Worm (Caenorhabditis elegans) whole organism, L2 larva: ENCODE measurements around the gene tsp-16.

Experiments
- F13H6.1 ChIP-seq: sonication (generic microtip); optimal IDR thresholded peaks from 2 replicates; lab custom pipeline; 2016; ENCODE audit warnings: missing genetic modification characterization, missing compliant biosample characterization
- R02D3.7 ChIP-seq: fragments of 150-350 bp; optimal IDR thresholded peaks from 2 replicates; lab custom pipeline; 2014; ENCODE audit warnings: missing biosample characterization, missing genetic modification characterization
- ZK546.5 ChIP-seq: sonication (generic microtip); optimal IDR thresholded peaks from 2 replicates; lab custom pipeline; 2017; ENCODE audit warnings: missing biosample characterization, missing genetic modification characterization
- alr-1 ChIP-seq: fragments of 150-350 bp; optimal IDR thresholded peaks from 2 replicates; lab custom pipeline; 2014; ENCODE audit warnings: missing biosample characterization, missing genetic modification characterization
- aly-2 ChIP-seq: fragments of 150-350 bp; optimal IDR thresholded peaks from 2 replicates; lab custom pipeline; 2014; ENCODE audit warnings: missing biosample characterization, missing genetic modification characterization
- ama-1 ChIP-seq: fragments of 150-350 bp; optimal IDR thresholded peaks from 2 replicates; lab custom pipeline; 2018; ENCODE audit warnings: inconsistent platforms
- blmp-1 ChIP-seq: sonication (generic microtip); optimal IDR thresholded peaks from 2 replicates; lab custom pipeline; 2017; ENCODE audit warnings: missing genetic modification characterization, mild to moderate bottlenecking, missing compliant biosample characterization, antibody characterized with exemption, moderate library complexity; ENCODE audit not compliant: insufficient read depth
- ceh-16 ChIP-seq: fragments of 150-350 bp; optimal IDR thresholded peaks from 2 replicates; lab custom pipeline; 2014; ENCODE audit warnings: missing biosample characterization, missing genetic modification characterization
- crh-2 ChIP-seq: sonication (generic microtip); optimal IDR thresholded peaks from 2 replicates; lab custom pipeline; 2017; ENCODE audit warnings: missing biosample characterization, missing genetic modification characterization
- dmd-4 ChIP-seq: sonication (generic microtip); optimal IDR thresholded peaks from 2 replicates; lab custom pipeline; 2017; ENCODE audit warnings: missing biosample characterization, missing genetic modification characterization
- egl-27 ChIP-seq: sonication (generic microtip); optimal IDR thresholded peaks from 3 replicates; lab custom pipeline; 2017; ENCODE audit warnings: missing biosample characterization, missing genetic modification reagents, missing genetic modification characterization
- elt-1 ChIP-seq: fragments of 150-350 bp; optimal IDR thresholded peaks from 2 replicates; lab custom pipeline; 2014; ENCODE audit warnings: missing biosample characterization, missing genetic modification characterization
- elt-3 ChIP-seq: sonication (generic microtip); optimal IDR thresholded peaks from 2 replicates; lab custom pipeline; 2017; ENCODE audit warnings: missing biosample characterization, missing genetic modification characterization
- fos-1 ChIP-seq: fragments of 150-350 bp; optimal IDR thresholded peaks from 2 replicates; lab custom pipeline; 2014; ENCODE audit warnings: missing biosample characterization, missing genetic modification characterization
- gmeb-1 ChIP-seq: fragments of 150-350 bp; optimal IDR thresholded peaks from 2 replicates; lab custom pipeline; 2014; ENCODE audit warnings: missing biosample characterization, missing genetic modification characterization
- lin-11 ChIP-seq: fragments of 150-350 bp; sonication (generic microtip); optimal IDR thresholded peaks from 2 replicates; lab custom pipeline; 2014; ENCODE audit warnings: missing biosample characterization, missing genetic modification characterization, inconsistent platforms, mixed read lengths
- lin-13 ChIP-seq: fragments of 150-350 bp; optimal IDR thresholded peaks from 2 replicates; lab custom pipeline; 2014; ENCODE audit warnings: missing biosample characterization, missing genetic modification reagents, missing genetic modification characterization
- lin-39 ChIP-seq: fragments of 150-350 bp; optimal IDR thresholded peaks from 2 replicates; lab custom pipeline; 2014; ENCODE audit warnings: missing biosample characterization, missing genetic modification reagents, missing genetic modification characterization
- mab-5 ChIP-seq: fragments of 150-350 bp; optimal IDR thresholded peaks from 2 replicates; lab custom pipeline; 2014; ENCODE audit warnings: missing biosample characterization, missing genetic modification characterization
- mbf-1 ChIP-seq: sonication (generic microtip); optimal IDR thresholded peaks from 2 replicates; lab custom pipeline; 2017; ENCODE audit warnings: missing biosample characterization, missing genetic modification characterization
- mdl-1 ChIP-seq, 2 experiments: fragments of 150-350 bp in 1 of 2; sonication (generic microtip) in 1 of 2; optimal IDR thresholded peaks; 2 replicates each; lab custom pipeline; 2017; ENCODE audit warnings: missing biosample characterization in 2 of 2, missing genetic modification characterization in 2 of 2
- nhr-10 ChIP-seq: sonication (generic microtip); optimal IDR thresholded peaks from 2 replicates; lab custom pipeline; 2017; ENCODE audit warnings: missing biosample characterization, missing genetic modification characterization
- nhr-11 ChIP-seq: fragments of 150-350 bp; optimal IDR thresholded peaks from 2 replicates; lab custom pipeline; 2014; ENCODE audit warnings: missing biosample characterization, missing genetic modification characterization
- nhr-12 ChIP-seq: fragments of 150-350 bp; optimal IDR thresholded peaks from 2 replicates; lab custom pipeline; 2014; ENCODE audit warnings: missing biosample characterization, missing genetic modification characterization
- nhr-129 ChIP-seq: fragments of 150-350 bp; optimal IDR thresholded peaks from 2 replicates; lab custom pipeline; 2014; ENCODE audit warnings: missing biosample characterization, missing genetic modification characterization
- nhr-21 ChIP-seq: fragments of 150-350 bp; optimal IDR thresholded peaks from 2 replicates; lab custom pipeline; 2014; ENCODE audit warnings: missing biosample characterization, missing genetic modification characterization
- nhr-23 ChIP-seq: fragments of 150-350 bp; optimal IDR thresholded peaks from 2 replicates; lab custom pipeline; 2014; ENCODE audit warnings: missing biosample characterization, missing genetic modification reagents, missing genetic modification characterization
- nhr-237 ChIP-seq: fragments of 150-350 bp; optimal IDR thresholded peaks from 2 replicates; lab custom pipeline; 2014; ENCODE audit warnings: missing biosample characterization, missing genetic modification characterization
- nhr-6 ChIP-seq: fragments of 150-350 bp; optimal IDR thresholded peaks from 2 replicates; lab custom pipeline; 2014; ENCODE audit warnings: missing biosample characterization, missing genetic modification characterization
- nhr-77 ChIP-seq: fragments of 150-350 bp; optimal IDR thresholded peaks from 2 replicates; lab custom pipeline; 2014; ENCODE audit warnings: missing biosample characterization, missing genetic modification characterization
- peb-1 ChIP-seq: fragments of 150-350 bp; optimal IDR thresholded peaks from 2 replicates; lab custom pipeline; 2014; ENCODE audit warnings: missing biosample characterization, missing genetic modification characterization
- skn-1 ChIP-seq: sonication (generic microtip); optimal IDR thresholded peaks from 2 replicates; lab custom pipeline; 2017; ENCODE audit warnings: missing biosample characterization, missing genetic modification characterization
- sma-3 ChIP-seq: sonication (generic microtip); optimal IDR thresholded peaks from 2 replicates; lab custom pipeline; 2016; ENCODE audit warnings: missing genetic modification reagents, missing genetic modification characterization, missing compliant biosample characterization
- sma-9 ChIP-seq, 2 experiments: fragments of 150-350 bp in 1 of 2; sonication (generic microtip) in 1 of 2; optimal IDR thresholded peaks; 2 replicates each; lab custom pipeline; 2014 to 2016; ENCODE audit warnings: missing genetic modification characterization in 2 of 2, mild to moderate bottlenecking in 1 of 2, missing biosample characterization in 1 of 2, missing compliant biosample characterization in 1 of 2, missing genetic modification reagents in 1 of 2, moderate library complexity in 1 of 2
- snpc-4 ChIP-seq: fragments of 150-350 bp; optimal IDR thresholded peaks from 2 replicates; lab custom pipeline; 2014; ENCODE audit warnings: missing biosample characterization, missing genetic modification characterization
- unc-39 ChIP-seq: fragments of 150-350 bp; optimal IDR thresholded peaks from 2 replicates; lab custom pipeline; 2014; ENCODE audit warnings: missing biosample characterization, missing genetic modification characterization
- unc-62 ChIP-seq: fragments of 150-350 bp; optimal IDR thresholded peaks from 2 replicates; lab custom pipeline; 2014; ENCODE audit warnings: missing biosample characterization, missing genetic modification reagents, missing genetic modification characterization
- zag-1 ChIP-seq: fragments of 150-350 bp; optimal IDR thresholded peaks from 2 replicates; lab custom pipeline; 2014; ENCODE audit warnings: missing biosample characterization, missing genetic modification characterization
- ztf-1 ChIP-seq: fragments of 200-800 bp; sonication (Bioruptor generic); conservative IDR thresholded peaks from 2 replicates; pipeline ENCODE4 v1.3.6; 2022; ENCODE audit warnings: missing genetic modification characterization, missing compliant biosample characterization
- ztf-4 ChIP-seq: fragments of 150-350 bp; optimal IDR thresholded peaks from 2 replicates; lab custom pipeline; 2014; ENCODE audit warnings: missing biosample characterization, missing genetic modification characterization

tsp-16 gene

DNA sequence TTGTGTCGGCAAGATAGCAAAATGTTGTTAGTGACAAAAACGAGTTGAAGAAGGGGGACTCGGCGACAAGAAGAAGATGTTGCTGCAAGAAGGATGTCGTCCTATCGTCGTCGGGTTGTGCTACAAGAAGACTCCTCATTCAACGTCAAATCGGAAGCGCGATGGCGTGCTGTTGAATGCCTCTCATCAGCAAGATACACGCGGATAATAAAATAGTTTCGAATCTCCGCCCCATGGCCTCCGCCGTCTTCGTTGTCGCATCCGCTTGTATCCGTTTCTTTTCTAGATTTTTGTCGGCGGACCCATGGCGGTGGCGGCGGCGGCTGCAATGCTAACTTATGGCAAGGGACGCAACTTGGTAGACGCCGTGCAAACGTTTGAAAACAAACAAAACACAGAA is 41.6 kb upstream of the tsp-16 start:
- no peak for TF ChIP-seq lin-11
- no peak for TF ChIP-seq egl-27
- TF ChIP-seq, all 48 proteins: peak for 0

DNA sequence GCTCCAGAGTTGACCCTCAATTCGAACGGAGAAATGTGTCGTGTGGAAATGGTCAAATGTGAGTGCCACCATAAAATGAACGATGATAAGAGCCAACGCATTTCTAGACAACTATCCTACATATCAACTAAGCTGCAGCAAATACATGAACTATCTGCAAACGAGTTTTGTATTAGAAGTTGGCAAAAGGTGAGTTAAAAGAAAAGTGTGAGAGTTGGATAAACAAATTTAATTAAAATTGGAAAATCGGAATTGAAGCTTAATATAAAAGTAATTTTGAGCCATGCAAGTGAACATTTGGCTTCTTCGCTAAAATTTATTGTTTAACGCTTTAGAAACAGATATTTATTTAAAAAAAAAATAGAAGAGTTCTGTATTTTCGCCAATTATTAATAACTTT is 39.5 kb upstream of the tsp-16 start, which contains the start of gene cest-19:
Gene cest-19, minus strand, starts transcription at position 101 of the 400 bp plus-strand sequence.
- TF ChIP-seq ztf-1 (GFP tag; lab: Robert Waterston, UW) = no peak
- no peak for TF ChIP-seq mbf-1 (tag; lab: Kevin White, UChicago)
- no peak for TF ChIP-seq nhr-237 (tag; lab: Kevin White, UChicago)
- TF ChIP-seq nhr-6 (tag; lab: Kevin White, UChicago) = no peak
- TF ChIP-seq nhr-129 (tag; lab: Kevin White, UChicago) = no peak
- no peak for TF ChIP-seq gmeb-1 (tag; lab: Kevin White, UChicago)
- TF ChIP-seq lin-11 = no peak
- TF ChIP-seq ztf-4 (tag; lab: Kevin White, UChicago) = no peak
- no peak for TF ChIP-seq egl-27
- no peak for TF ChIP-seq ama-1 (lab: Kevin White, UChicago)
- no peak for TF ChIP-seq alr-1 (tag; lab: Kevin White, UChicago)
- TF ChIP-seq sma-3 = no peak
- TF ChIP-seq nhr-10 (tag; lab: Kevin White, UChicago) = no peak
- TF ChIP-seq nhr-11 (tag; lab: Kevin White, UChicago) = no peak
- TF ChIP-seq elt-3 (tag; lab: Kevin White, UChicago) = no peak
- no peak for TF ChIP-seq lin-39 (tag; lab: Kevin White, UChicago)
- no peak for TF ChIP-seq dmd-4 (tag; lab: Kevin White, UChicago)
- no peak for TF ChIP-seq nhr-23 (tag; lab: Kevin White, UChicago)

DNA sequence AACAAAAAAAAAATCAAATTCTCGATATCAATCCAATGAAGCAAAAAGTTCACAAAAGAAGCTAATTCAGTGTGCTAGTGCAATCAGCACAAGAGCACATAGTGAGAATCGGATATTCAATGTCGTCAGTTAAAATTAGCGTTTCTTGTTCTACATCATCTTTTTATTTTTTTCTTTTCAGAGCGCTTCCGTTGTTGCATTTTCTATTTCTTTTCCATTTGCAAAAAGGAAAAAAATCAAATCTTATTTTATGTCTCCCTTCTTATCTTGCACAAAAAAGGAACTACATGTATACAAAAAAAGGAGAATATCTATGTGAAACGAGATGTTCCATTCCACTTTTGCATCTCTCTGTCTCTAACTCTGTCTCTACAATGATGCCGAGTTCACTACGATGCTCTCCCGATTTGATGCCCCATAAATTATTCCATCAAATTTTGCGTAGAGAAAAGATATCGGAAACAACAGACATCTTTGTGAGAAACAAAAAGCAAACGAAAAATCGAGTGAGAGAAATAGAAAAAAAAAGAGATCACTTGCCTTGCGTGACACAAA is 37.4 kb upstream of the tsp-16 start:
- TF ChIP-seq nhr-12 (tag; lab: Kevin White, UChicago) (no peak), fos-1 (tag; lab: Kevin White, UChicago) (no peak), lin-13 (no peak), egl-27 (no peak), R02D3.7 (tag; lab: Kevin White, UChicago) (no peak), sma-3 (no peak), nhr-129 (tag; lab: Kevin White, UChicago) (no peak), elt-1 (no peak), peb-1 (tag; lab: Kevin White, UChicago) (no peak), ztf-1 (GFP tag; lab: Robert Waterston, UW) (no peak), elt-3 (tag; lab: Kevin White, UChicago) (no peak), lin-39 (tag; lab: Kevin White, UChicago) (no peak), mdl-1 (tag; optimal IDR thresholded peaks at IDR 0.05; lab: Kevin White, UChicago) (no peak), crh-2 (tag; lab: Kevin White, UChicago) (no peak), nhr-237 (tag; lab: Kevin White, UChicago) (no peak), dmd-4 (tag; lab: Kevin White, UChicago) (no peak)

DNA sequence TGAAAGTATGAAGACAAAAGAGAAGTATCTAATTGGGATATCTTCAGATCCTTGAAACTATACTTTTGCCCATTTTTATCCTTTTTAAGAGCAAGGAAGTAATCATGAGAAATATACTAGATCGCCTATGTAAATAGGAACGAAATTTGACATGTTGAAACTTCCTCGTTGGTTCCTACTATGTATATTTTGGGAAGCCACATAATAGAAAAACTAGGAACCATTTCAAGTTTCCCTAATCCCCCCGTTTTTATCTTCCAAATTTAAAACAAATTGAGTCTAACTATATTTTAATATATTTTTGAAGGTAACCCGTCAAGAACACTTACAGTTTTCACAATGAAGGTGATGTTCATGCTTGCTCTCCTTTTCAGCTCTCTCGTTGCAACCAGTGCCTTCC is 32.4 kb upstream of the tsp-16 start, which contains the start of gene flp-26:
Gene flp-26, plus strand, starts transcription at position 301 of the 400 bp plus-strand sequence.
- TF ChIP-seq ZK546.5 (tag; lab: Kevin White, UChicago) (no peak), mab-5 (tag; lab: Kevin White, UChicago) (no peak), sma-9 (GFP tag; optimal IDR thresholded peaks at IDR 0.05; lab: Kevin White, UChicago) (no peak), sma-9 (tag; optimal IDR thresholded peaks at IDR 0.05; lab: Kevin White, UChicago) (no peak), alr-1 (tag; lab: Kevin White, UChicago) (no peak), nhr-237 (tag; lab: Kevin White, UChicago) (no peak), aly-2 (tag; lab: Kevin White, UChicago) (no peak), ceh-16 (tag; lab: Kevin White, UChicago) (no peak), snpc-4 (tag; lab: Kevin White, UChicago) (no peak), nhr-10 (tag; lab: Kevin White, UChicago) (no peak), nhr-77 (tag; lab: Kevin White, UChicago) (no peak), ztf-4 (tag; lab: Kevin White, UChicago) (no peak), gmeb-1 (tag; lab: Kevin White, UChicago) (no peak)
- TF ChIP-seq, all 48 proteins: peak for 0

DNA sequence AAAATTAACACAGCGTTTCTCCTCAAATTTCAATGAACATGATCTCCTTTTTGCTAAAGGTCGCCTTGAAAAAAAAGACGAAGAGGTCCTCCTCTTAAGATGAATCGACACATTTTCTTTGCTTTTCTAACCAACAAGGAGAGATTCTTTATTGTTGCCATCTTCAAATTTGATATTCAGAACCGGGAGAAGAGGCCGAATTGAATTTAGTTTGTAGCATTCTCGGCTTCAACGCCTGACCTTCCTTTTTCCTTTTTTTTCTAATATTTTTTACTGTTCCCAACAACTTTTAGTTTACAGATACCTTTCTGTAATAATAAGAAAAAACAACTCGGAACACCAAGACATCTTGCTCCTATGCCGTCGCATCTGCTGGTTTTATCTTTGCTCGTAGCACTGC is 23.3 kb upstream of the tsp-16 start, which contains the start of gene cah-5:
Gene cah-5, plus strand, starts transcription at position 301 of the 400 bp plus-strand sequence.
- TF ChIP-seq zag-1 = no peak
- TF ChIP-seq ceh-16 (tag; lab: Kevin White, UChicago) = no peak
- no peak for TF ChIP-seq gmeb-1 (tag; lab: Kevin White, UChicago)
- no peak for TF ChIP-seq nhr-6 (tag; lab: Kevin White, UChicago)
- no peak for TF ChIP-seq mdl-1 (tag; optimal IDR thresholded peaks at IDR 0.05; lab: Kevin White, UChicago)
- TF ChIP-seq ztf-4 (tag; lab: Kevin White, UChicago) = no peak
- no peak for TF ChIP-seq aly-2 (tag; lab: Kevin White, UChicago)
- no peak for TF ChIP-seq skn-1 (tag; lab: Kevin White, UChicago)
- no peak for TF ChIP-seq F13H6.1
- no peak for TF ChIP-seq elt-3 (tag; lab: Kevin White, UChicago)
- no peak for TF ChIP-seq nhr-21 (tag; lab: Kevin White, UChicago)
- no peak for TF ChIP-seq unc-39 (tag; lab: Kevin White, UChicago)
- TF ChIP-seq blmp-1 (tag; lab: Kevin White, UChicago) = no peak
- TF ChIP-seq unc-62 (GFP tag; lab: Kevin White, UChicago) = no peak
- no peak for TF ChIP-seq nhr-23 (tag; lab: Kevin White, UChicago)
- no peak for TF ChIP-seq nhr-237 (tag; lab: Kevin White, UChicago)
- no peak for TF ChIP-seq R02D3.7 (tag; lab: Kevin White, UChicago)
